Worm (Caenorhabditis elegans): ENCODE data around the gene nhr-227.

- no peak for TF ChIP-seq ztf-29 (GFP tag; IDR thresholded peaks at IDR 0.05)
- no peak for TF ChIP-seq ztf-23 (GFP tag; IDR thresholded peaks at IDR 0.05)
Measured at ce11 chrV:2271750-2272149, 13.5 kb upstream of the nhr-227 start, which contains the start of gene Y5H2A.1.

All from whole organism, midembryonic.